Worm (Caenorhabditis elegans) whole organism, L3 larva: Measurements from ENCODE around the gene C26D10.4.

Experiments
- elt-3 ChIP-seq, 3 experiments: fragments of 150-350 bp in 1 of 3; sonication (generic microtip) in 2 of 3; optimal IDR thresholded peaks; 2 replicates in 2 of 3; 4 replicates in 1 of 3; lab custom pipeline; 2014 to 2017; ENCODE audit warnings: missing biosample characterization in 3 of 3, missing genetic modification characterization in 3 of 3
- fkh-2 ChIP-seq: fragments of 150-350 bp; optimal IDR thresholded peaks from 2 replicates; lab custom pipeline; 2014; ENCODE audit warnings: missing biosample characterization, missing genetic modification reagents, missing genetic modification characterization
- lin-15B ChIP-seq: fragments of 150-350 bp; optimal IDR thresholded peaks from 2 replicates; lab custom pipeline; 2014; ENCODE audit warnings: missing biosample characterization, missing genetic modification characterization
- zag-1 ChIP-seq: fragments of 150-350 bp; optimal IDR thresholded peaks from 2 replicates; lab custom pipeline; 2014; ENCODE audit warnings: missing biosample characterization, missing genetic modification characterization
- ztf-11 ChIP-seq: fragments of 150-350 bp; optimal IDR thresholded peaks from 2 replicates; lab custom pipeline; 2014; ENCODE audit warnings: missing biosample characterization, missing genetic modification characterization

DNA sequence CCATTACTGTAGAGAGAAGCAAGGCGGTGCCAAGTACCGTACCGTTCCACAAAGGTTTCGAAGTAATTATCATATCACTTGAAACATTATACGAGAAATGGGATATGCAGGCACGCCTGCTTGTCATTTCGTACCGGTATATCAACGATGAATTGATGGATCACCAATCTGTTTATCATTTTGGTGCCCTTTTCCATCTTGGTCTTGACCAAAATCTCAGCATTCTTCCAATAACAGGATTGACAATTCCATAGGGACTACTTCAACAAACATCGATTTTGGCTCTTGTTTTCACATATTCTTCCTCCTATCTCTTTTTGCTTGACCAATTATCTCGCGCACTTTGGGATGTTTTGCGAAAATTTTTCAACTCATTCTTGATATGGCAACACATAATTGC is 9.5 kb downstream of the C26D10.4 start:
- TF ChIP-seq lin-15B (tag; lab: Kevin White, UChicago), result no peak
- TF ChIP-seq fkh-2 (tag; lab: Kevin White, UChicago), result no peak
- no peak for TF ChIP-seq elt-3 (tag; optimal IDR thresholded peaks at IDR 0.05; lab: Kevin White, UChicago)
- TF ChIP-seq ztf-11 (tag; lab: Kevin White, UChicago), result no peak
- TF ChIP-seq zag-1 (tag; lab: Kevin White, UChicago), result no peak
